Fruit fly (Drosophila melanogaster): ENCODE results near the gene Ald1.

Ald1 gene

dm6 chr3R:26242454-26243082, 18.8 kb downstream of the Ald1 start (continued):
- TF ChIP-seq CG3281 (GFP tag; optimal IDR thresholded peaks at IDR 0.05) (peak; percentile 25), cato (GFP tag; optimal IDR thresholded peaks at IDR 0.05; ENCODE audit: borderline replicate concordance) (no peak), CG7839 (tag; optimal IDR thresholded peaks at IDR 0.05) (peak; percentile 68), cas (GFP tag; IDR thresholded peaks at IDR 0.05) (no peak), CHES-1-like (GFP tag; optimal IDR thresholded peaks at IDR 0.05) (no peak), H2.0 (GFP tag; IDR thresholded peaks at IDR 0.05) (0 out of 2 replicates have a peak, but pooled peaks have one; percentile 5), trh (GFP tag; optimal IDR thresholded peaks at IDR 0.05) (no peak), CG4730 (GFP tag; IDR thresholded peaks at IDR 0.05) (no peak; the same call in 1 of the 2 replicates), fd102C (GFP tag; optimal IDR thresholded peaks at IDR 0.05) (no peak), CG3726 (GFP tag; IDR thresholded peaks at IDR 0.05) (no peak), Blimp-1 (GFP tag; optimal IDR thresholded peaks at IDR 0.05) (peak; percentile 20), CG18619 (GFP tag; optimal IDR thresholded peaks at IDR 0.05) (peak; percentile 18), caup (GFP tag; optimal IDR thresholded peaks at IDR 0.05; ENCODE audit: severe bottlenecking) (peak; percentile 38), gce (GFP tag; IDR thresholded peaks at IDR 0.05) (no peak), Oli (tag; optimal IDR thresholded peaks at IDR 0.05) (peak; percentile 41), CG13296 (GFP tag; optimal IDR thresholded peaks at IDR 0.05) (peak; percentile 18), row (GFP tag; IDR thresholded peaks at IDR 0.05) (peak; percentile 65), CG13424 (tag; optimal IDR thresholded peaks at IDR 0.05) (peak; percentile 35), sc (optimal IDR thresholded peaks at IDR 0.05) (no peak), sc (GFP tag; optimal IDR thresholded peaks at IDR 0.05) (no peak), gro (GFP tag; optimal IDR thresholded peaks at IDR 0.05) (no peak), CG14441 (GFP tag; IDR thresholded peaks at IDR 0.05) (peak; percentile 85), Sox100B (GFP tag; optimal IDR thresholded peaks at IDR 0.05) (peak; percentile 39), CG12071 (GFP tag; optimal IDR thresholded peaks at IDR 0.05) (peak; percentile 3), CG4282 (GFP tag; optimal IDR thresholded peaks at IDR 0.05) (no peak), odd (GFP tag; optimal IDR thresholded peaks at IDR 0.05) (no peak), croc (GFP tag; conservative IDR thresholded peaks at IDR 0.05) (no peak), HLH3B (GFP tag; IDR thresholded peaks at IDR 0.05) (peak; percentile 55), NFAT (GFP tag; IDR thresholded peaks at IDR 0.05) (no peak), Fer2 (tag; optimal IDR thresholded peaks at IDR 0.05) (no peak), CG12299 (tag; optimal IDR thresholded peaks at IDR 0.05) (no peak), wdn (GFP tag; IDR thresholded peaks at IDR 0.05) (no peak), CG43689 (GFP tag; IDR thresholded peaks at IDR 0.05) (peak; percentile 42; the same call in 1 of the 2 replicates), Drgx (GFP tag; IDR thresholded peaks at IDR 0.05) (no peak), CG32767 (GFP tag; IDR thresholded peaks at IDR 0.05) (peak; percentile 55), CG11504 (tag; optimal IDR thresholded peaks at IDR 0.05) (peak; percentile 69), Nf-YB (GFP tag; optimal IDR thresholded peaks at IDR 0.05) (no peak), pum (GFP tag; optimal IDR thresholded peaks at IDR 0.05) (no peak), CG15514 (GFP tag; optimal IDR thresholded peaks at IDR 0.05) (peak; percentile 18), dati (GFP tag; IDR thresholded peaks at IDR 0.05) (no peak), slbo (GFP tag; IDR thresholded peaks at IDR 0.05) (peak; percentile 53), bab2 (GFP tag; optimal IDR thresholded peaks at IDR 0.05) (no peak), inv (GFP tag; IDR thresholded peaks at IDR 0.05; ENCODE audit: partially characterized antibody) (no peak), Fer1 (GFP tag; optimal IDR thresholded peaks at IDR 0.05) (peak; percentile 39), CG2120 (GFP tag; optimal IDR thresholded peaks at IDR 0.05) (peak; percentile 35), maf-S (GFP tag; optimal IDR thresholded peaks at IDR 0.05) (peak; percentile 15), Xbp1 (GFP tag; optimal IDR thresholded peaks at IDR 0.05) (peak; percentile 35), Taf1 (GFP tag; IDR thresholded peaks at IDR 0.05) (0 out of 2 replicates have a peak, but pooled peaks have one; percentile 8), Neu2 (GFP tag; optimal IDR thresholded peaks at IDR 0.05; ENCODE audit: borderline replicate concordance) (no peak), Hr39 (optimal IDR thresholded peaks at IDR 0.05) (no peak), NK7.1 (GFP tag; optimal IDR thresholded peaks at IDR 0.05) (no peak)
